Fruit fly (Drosophila melanogaster) whole organism, prepupa: ENCODE results near the gene sip3.

Source experiments
- Blimp-1 ChIP-seq: fragments of 200-800 bp; sonication (Bioruptor generic); optimal IDR thresholded peaks from 3 replicates; lab custom pipeline; 2017; ENCODE audit warnings: missing biosample characterization, missing genetic modification characterization, mild to moderate bottlenecking, moderate library complexity, missing genetic modification reagents
- CG10669 ChIP-seq: fragments of 200-800 bp; sonication (Bioruptor generic); optimal IDR thresholded peaks from 3 replicates; lab custom pipeline; 2018; ENCODE audit warnings: missing biosample characterization, mild to moderate bottlenecking, missing genetic modification characterization, moderate library complexity
- CG11294 ChIP-seq: fragments of 200-800 bp; sonication (Bioruptor generic); IDR thresholded peaks from 2 replicates; pipeline ENCODE4 v1.3.6; 2022; ENCODE audit warnings: missing biosample characterization, missing genetic modification characterization
- CG11762 ChIP-seq: fragments of 200-800 bp; sonication (Bioruptor generic); optimal IDR thresholded peaks from 3 replicates; lab custom pipeline; 2016; ENCODE audit warnings: missing biosample characterization, missing genetic modification characterization; ENCODE audit not compliant: insufficient read depth
- CG11902 ChIP-seq: fragments of 200-800 bp; sonication (Bioruptor generic); optimal IDR thresholded peaks from 3 replicates; lab custom pipeline; 2016; ENCODE audit warnings: missing biosample characterization, missing genetic modification characterization
- CG15336 ChIP-seq: fragments of 200-800 bp; sonication (Bioruptor generic); IDR thresholded peaks from 2 replicates; pipeline ENCODE4 v1.3.6; 2022; ENCODE audit warnings: missing biosample characterization, missing genetic modification characterization
- CG1621 ChIP-seq: fragments of 200-800 bp; sonication (Bioruptor generic); optimal IDR thresholded peaks from 3 replicates; lab custom pipeline; 2018; ENCODE audit warnings: missing biosample characterization, mild to moderate bottlenecking, missing genetic modification characterization
- CG16779 ChIP-seq: fragments of 200-800 bp; sonication (Bioruptor generic); optimal IDR thresholded peaks from 3 replicates; lab custom pipeline; 2017; ENCODE audit warnings: missing biosample characterization, mild to moderate bottlenecking, missing genetic modification characterization
- CG3032 ChIP-seq: fragments of 200-800 bp; optimal IDR thresholded peaks from 2 replicates; lab custom pipeline; 2019; ENCODE audit warnings: missing biosample characterization, mild to moderate bottlenecking, missing genetic modification characterization, moderate library complexity
- CG31627 ChIP-seq: fragments of 200-800 bp; sonication (Bioruptor generic); optimal IDR thresholded peaks from 3 replicates; lab custom pipeline; 2016; ENCODE audit warnings: missing biosample characterization, missing genetic modification characterization
- CG32006 ChIP-seq: fragments of 200-800 bp; sonication (Bioruptor generic); optimal IDR thresholded peaks from 3 replicates; lab custom pipeline; 2017; ENCODE audit warnings: missing biosample characterization, mild to moderate bottlenecking, missing genetic modification characterization
- CG34406 ChIP-seq: fragments of 200-800 bp; sonication (Bioruptor generic); optimal IDR thresholded peaks from 3 replicates; lab custom pipeline; 2016; ENCODE audit warnings: missing biosample characterization, missing genetic modification characterization
- CG3919 ChIP-seq: fragments of 200-800 bp; sonication (Bioruptor generic); optimal IDR thresholded peaks from 3 replicates; lab custom pipeline; 2016; ENCODE audit warnings: missing biosample characterization, missing genetic modification characterization
- CG4318 ChIP-seq: fragments of 200-800 bp; sonication (Bioruptor generic); optimal IDR thresholded peaks from 3 replicates; lab custom pipeline; 2017; ENCODE audit warnings: missing biosample characterization, mild to moderate bottlenecking, missing genetic modification characterization
- CG6276 ChIP-seq: fragments of 200-800 bp; sonication (Bioruptor generic); optimal IDR thresholded peaks from 2 replicates; lab custom pipeline; 2017; ENCODE audit warnings: missing biosample characterization, mild to moderate bottlenecking, missing genetic modification characterization
- CG6792 ChIP-seq: fragments of 200-800 bp; sonication (Bioruptor generic); optimal IDR thresholded peaks from 3 replicates; lab custom pipeline; 2016; ENCODE audit warnings: missing biosample characterization, missing genetic modification characterization
- CG6808 ChIP-seq: fragments of 200-800 bp; sonication (Bioruptor generic); optimal IDR thresholded peaks from 3 replicates; lab custom pipeline; 2017; ENCODE audit warnings: missing biosample characterization, missing genetic modification characterization, mild to moderate bottlenecking, moderate library complexity, missing genetic modification reagents
- CG8319 ChIP-seq: fragments of 200-800 bp; sonication (Bioruptor generic); optimal IDR thresholded peaks from 3 replicates; lab custom pipeline; 2016; ENCODE audit warnings: missing biosample characterization, missing genetic modification characterization
- Eip93F ChIP-seq: fragments of 200-800 bp; sonication (Bioruptor generic); optimal IDR thresholded peaks from 2 replicates; lab custom pipeline; 2016; ENCODE audit warnings: missing biosample characterization, mild to moderate bottlenecking, missing genetic modification characterization
- Ets21C ChIP-seq: fragments of 200-800 bp; sonication (Bioruptor generic); optimal IDR thresholded peaks from 3 replicates; lab custom pipeline; 2016; ENCODE audit warnings: missing biosample characterization, missing genetic modification characterization
- Hr38 ChIP-seq: sonication (Bioruptor generic); optimal IDR thresholded peaks from 2 replicates; lab custom pipeline; 2016; ENCODE audit warnings: missing biosample characterization, missing genetic modification characterization
- Hr39 ChIP-seq: fragments of 200-800 bp; sonication (Bioruptor generic); optimal IDR thresholded peaks from 2 replicates; lab custom pipeline; 2016; ENCODE audit warnings: missing biosample characterization, missing genetic modification characterization
- Hr4 ChIP-seq: fragments of 200-800 bp; sonication (Bioruptor generic); optimal IDR thresholded peaks from 3 replicates; lab custom pipeline; 2016; ENCODE audit warnings: missing biosample characterization, missing genetic modification characterization
- Lpt ChIP-seq: fragments of 200-800 bp; sonication (Bioruptor generic); optimal IDR thresholded peaks from 3 replicates; lab custom pipeline; 2016; ENCODE audit warnings: missing biosample characterization, missing genetic modification characterization
- OdsH ChIP-seq: fragments of 200-800 bp; sonication (Bioruptor generic); optimal IDR thresholded peaks from 3 replicates; lab custom pipeline; 2016; ENCODE audit warnings: missing biosample characterization, missing genetic modification characterization
- Sox102F ChIP-seq: fragments of 200-800 bp; sonication (Bioruptor generic); optimal IDR thresholded peaks from 2 replicates; lab custom pipeline; 2016; ENCODE audit warnings: missing biosample characterization, mild to moderate bottlenecking, missing genetic modification characterization
- Sox14 ChIP-seq: fragments of 200-800 bp; sonication (Bioruptor generic); optimal IDR thresholded peaks from 3 replicates; lab custom pipeline; 2016; ENCODE audit warnings: missing biosample characterization, missing genetic modification characterization
- Sox15 ChIP-seq: fragments of 200-800 bp; sonication (Bioruptor generic); optimal IDR thresholded peaks from 3 replicates; lab custom pipeline; 2016; ENCODE audit warnings: missing biosample characterization, missing genetic modification characterization
- dac ChIP-seq: fragments of 200-800 bp; sonication (Bioruptor generic); optimal IDR thresholded peaks from 2 replicates; lab custom pipeline; 2017; ENCODE audit warnings: missing biosample characterization, mild to moderate bottlenecking, missing genetic modification characterization
- dsx ChIP-seq: fragments of 200-800 bp; optimal IDR thresholded peaks from 3 replicates; lab custom pipeline; 2019; ENCODE audit warnings: missing biosample characterization, mild to moderate bottlenecking, missing genetic modification characterization, moderate library complexity; ENCODE audit not compliant: poor library complexity, severe bottlenecking
- eg ChIP-seq: fragments of 200-800 bp; sonication (Bioruptor generic); IDR thresholded peaks from 3 replicates; pipeline ENCODE4 v1.3.6; 2022; ENCODE audit warnings: missing biosample characterization, missing genetic modification characterization
- esn ChIP-seq: fragments of 200-800 bp; sonication (Bioruptor generic); optimal IDR thresholded peaks from 2 replicates; lab custom pipeline; 2016; ENCODE audit warnings: missing biosample characterization, mild to moderate bottlenecking, missing genetic modification characterization, moderate library complexity
- fd59A ChIP-seq: fragments of 200-800 bp; sonication (Bioruptor generic); optimal IDR thresholded peaks from 2 replicates; lab custom pipeline; 2017; ENCODE audit warnings: missing biosample characterization, mild to moderate bottlenecking, missing genetic modification characterization, missing genetic modification reagents
- fd85E ChIP-seq: fragments of 200-800 bp; sonication (Bioruptor generic); optimal IDR thresholded peaks from 3 replicates; lab custom pipeline; 2016; ENCODE audit warnings: missing biosample characterization, missing genetic modification characterization
- fkh ChIP-seq: fragments of 200-800 bp; sonication (Bioruptor generic); optimal IDR thresholded peaks from 3 replicates; lab custom pipeline; 2017; ENCODE audit warnings: missing biosample characterization, mild to moderate bottlenecking, missing genetic modification characterization, moderate library complexity
- lz ChIP-seq: fragments of 200-800 bp; sonication (Bioruptor generic); optimal IDR thresholded peaks from 3 replicates; lab custom pipeline; 2016; ENCODE audit warnings: missing biosample characterization, missing genetic modification characterization
- net ChIP-seq: fragments of 200-800 bp; sonication (Bioruptor generic); optimal IDR thresholded peaks from 3 replicates; lab custom pipeline; 2016; ENCODE audit warnings: missing biosample characterization, missing genetic modification characterization
- pdm3 ChIP-seq: fragments of 200-800 bp; sonication (Bioruptor generic); optimal IDR thresholded peaks from 3 replicates; lab custom pipeline; 2016; ENCODE audit warnings: missing biosample characterization, missing genetic modification characterization
- spab ChIP-seq: fragments of 200-800 bp; sonication (Bioruptor generic); optimal IDR thresholded peaks from 2 replicates; lab custom pipeline; 2017; ENCODE audit warnings: missing biosample characterization, mild to moderate bottlenecking, missing genetic modification characterization, missing genetic modification reagents
- ss ChIP-seq, 2 experiments: fragments of 200-800 bp; sonication (Bioruptor generic); optimal IDR thresholded peaks; 2 replicates in 1 of 2; 3 replicates in 1 of 2; lab custom pipeline; 2017 to 2018; ENCODE audit warnings: mild to moderate bottlenecking in 2 of 2, missing biosample characterization in 2 of 2, missing genetic modification characterization in 2 of 2, moderate library complexity in 1 of 2
- svp ChIP-seq: fragments of 200-800 bp; sonication (Bioruptor generic); peaks from one replicate; lab custom pipeline; 2016; ENCODE audit warnings: missing biosample characterization, missing genetic modification characterization
- topi ChIP-seq: fragments of 200-800 bp; sonication (Bioruptor generic); optimal IDR thresholded peaks from 3 replicates; lab custom pipeline; 2016; ENCODE audit warnings: missing biosample characterization, missing genetic modification characterization

sip3 gene

dm6 chr3R:31762672-31763071 is 9.3 kb upstream of the sip3 start (continued):
- TF ChIP-seq Sox14: peak; percentile 34
- peak; percentile 35 for TF ChIP-seq dac (GFP tag; lab: Kevin White, UChicago)
- no peak for TF ChIP-seq Hr39 (GFP tag; lab: Kevin White, UChicago)
- TF ChIP-seq net: peak; percentile 67
- TF ChIP-seq ss (GFP tag; optimal IDR thresholded peaks at IDR 0.05; lab: Kevin White, UChicago): peak in 1 of 2 experiments; percentile 75
- peak; percentile 75 for TF ChIP-seq OdsH (GFP tag; lab: Kevin White, UChicago)
- TF ChIP-seq Sox15 (GFP tag; lab: Kevin White, UChicago): peak; percentile 57
- TF ChIP-seq Eip93F (GFP tag; lab: Kevin White, UChicago): no peak

dm6 chr3R:31764672-31765071 is 7.3 kb upstream of the sip3 start, which contains the start of gene CG2150:
Gene CG2150, minus strand, starts transcription at chr3R:31764772.
- TF ChIP-seq eg (peak; percentile 36; the same call in 1 of the 3 replicates), CG6276 (GFP tag; lab: Kevin White, UChicago) (peak; percentile 48), CG15336 (0 out of 2 replicates have a peak, but pooled peaks have one; percentile 19), CG31627 (GFP tag; lab: Kevin White, UChicago) (no peak)

- TF ChIP-seq CG8319 (GFP tag; lab: Kevin White, UChicago) (no peak), CG32006 (GFP tag; lab: Kevin White, UChicago) (no peak), CG1621 (tag; lab: Kevin White, UChicago) (no peak), CG11294 (GFP tag; lab: Robert Waterston, UW) (no peak), CG6808 (GFP tag; lab: Kevin White, UChicago) (no peak), Hr38 (GFP tag; lab: Kevin White, UChicago) (no peak), CG34406 (GFP tag; lab: Kevin White, UChicago) (no peak), CG11902 (GFP tag; lab: Kevin White, UChicago) (no peak), CG31627 (GFP tag; lab: Kevin White, UChicago) (no peak), Blimp-1 (GFP tag; lab: Kevin White, UChicago) (no peak), Lpt (no peak), CG6792 (no peak), fd85E (GFP tag; lab: Kevin White, UChicago) (no peak), dsx (GFP tag; lab: Kevin White, UChicago) (no peak), topi (GFP tag; lab: Kevin White, UChicago) (no peak), lz (no peak), CG3032 (tag; lab: Kevin White, UChicago) (no peak), Ets21C (GFP tag; lab: Kevin White, UChicago) (no peak), pdm3 (GFP tag; lab: Kevin White, UChicago) (no peak)
These were observed 6.9 kb upstream of the sip3 start for dm6 chr3R:31765145-31765544.

- no peak for TF ChIP-seq Hr39 (GFP tag; lab: Kevin White, UChicago)
- no peak for TF ChIP-seq fd85E (GFP tag; lab: Kevin White, UChicago)
- peak; percentile 57 for TF ChIP-seq CG4318 (GFP tag; lab: Kevin White, UChicago)
- peak; percentile 71 for TF ChIP-seq OdsH (GFP tag; lab: Kevin White, UChicago)
- peak; percentile 53 for TF ChIP-seq CG3919 (GFP tag; lab: Kevin White, UChicago)
- TF ChIP-seq ss (GFP tag; optimal IDR thresholded peaks at IDR 0.05; lab: Kevin White, UChicago): no peak
- peak; percentile 28 for TF ChIP-seq dac (GFP tag; lab: Kevin White, UChicago)
- no peak for TF ChIP-seq fd59A (GFP tag; lab: Kevin White, UChicago)
- TF ChIP-seq CG6276 (GFP tag; lab: Kevin White, UChicago): peak; percentile 58
- TF ChIP-seq CG1621 (tag; lab: Kevin White, UChicago): no peak
- peak; percentile 82 for TF ChIP-seq CG32006 (GFP tag; lab: Kevin White, UChicago)
- peak; percentile 10 for TF ChIP-seq lz
- TF ChIP-seq CG34406 (GFP tag; lab: Kevin White, UChicago): peak; percentile 50
- peak; percentile 32 for TF ChIP-seq net
- no peak for TF ChIP-seq Eip93F (GFP tag; lab: Kevin White, UChicago)
- peak; percentile 48 for TF ChIP-seq CG6808 (GFP tag; lab: Kevin White, UChicago)
- no peak for TF ChIP-seq Sox102F
- peak; percentile 75 for TF ChIP-seq Hr4 (GFP tag; lab: Kevin White, UChicago)
- peak; percentile 78 for TF ChIP-seq svp (GFP tag; lab: Kevin White, UChicago)
- TF ChIP-seq CG11902 (GFP tag; lab: Kevin White, UChicago): peak; percentile 23
- TF ChIP-seq CG16779 (tag; lab: Kevin White, UChicago): peak; percentile 28
- TF ChIP-seq esn (GFP tag; lab: Kevin White, UChicago): peak; percentile 5
- peak; percentile 13 for TF ChIP-seq Sox15 (GFP tag; lab: Kevin White, UChicago)
- TF ChIP-seq dsx (GFP tag; lab: Kevin White, UChicago): no peak
- TF ChIP-seq Lpt: peak; percentile 14
- TF ChIP-seq CG11762 (GFP tag; lab: Kevin White, UChicago): peak; percentile 36
- peak; percentile 31 for TF ChIP-seq CG6792
- peak; percentile 5 for TF ChIP-seq Blimp-1 (GFP tag; lab: Kevin White, UChicago)
- TF ChIP-seq spab (GFP tag; lab: Kevin White, UChicago): peak; percentile 29
- no peak for TF ChIP-seq Hr38 (GFP tag; lab: Kevin White, UChicago)
- no peak for TF ChIP-seq fkh (GFP tag; lab: Kevin White, UChicago)
- peak; percentile 41 for TF ChIP-seq CG10669
These were observed 4.5 kb upstream of the sip3 start for dm6 chr3R:31767528-31767927.
